Fruit fly (Drosophila melanogaster) whole organism, embryonic: ENCODE results near the gene T48.
A peak's percentile ranks its signal among the peaks of the same experiment; 100 is the strongest.

ENCODE experiments used
- ATbp ChIP-seq: fragments of 200-800 bp; sonication (Bioruptor generic); optimal IDR thresholded peaks from 2 replicates; lab custom pipeline; 2017; ENCODE audit warnings: missing biosample characterization, mild to moderate bottlenecking, missing genetic modification characterization, missing genetic modification reagents
- Atf-2 ChIP-seq: fragments of 200-800 bp; sonication (Bioruptor generic); optimal IDR thresholded peaks from 2 replicates; lab custom pipeline; 2016; ENCODE audit warnings: missing biosample characterization, missing genetic modification characterization
- BEAF-32 ChIP-seq: fragments of 200-800 bp; sonication (Bioruptor generic); optimal IDR thresholded peaks from 3 replicates; lab custom pipeline; 2017; ENCODE audit warnings: missing biosample characterization, missing genetic modification characterization, mild to moderate bottlenecking, moderate library complexity, missing genetic modification reagents
- CG10274 ChIP-seq: fragments of 200-800 bp; sonication (Bioruptor generic); optimal IDR thresholded peaks from 3 replicates; lab custom pipeline; 2017; ENCODE audit warnings: missing biosample characterization, mild to moderate bottlenecking, missing genetic modification characterization
- CG14441 ChIP-seq: fragments of 200-800 bp; sonication (Bioruptor generic); IDR thresholded peaks from 2 replicates; pipeline ENCODE4 v1.3.6; 2022; ENCODE audit warnings: missing biosample characterization, missing genetic modification characterization
- CG15696 ChIP-seq: fragments of 200-800 bp; sonication (Bioruptor generic); optimal IDR thresholded peaks from 2 replicates; lab custom pipeline; 2019; ENCODE audit warnings: missing biosample characterization, mild to moderate bottlenecking, missing genetic modification characterization, moderate library complexity
- CG17612 ChIP-seq: fragments of 200-800 bp; sonication (Bioruptor generic); IDR thresholded peaks from 2 replicates; pipeline ENCODE4 v1.3.6; 2022; ENCODE audit warnings: missing biosample characterization, missing genetic modification characterization
- CG17912 ChIP-seq: fragments of 200-800 bp; sonication (Bioruptor generic); optimal IDR thresholded peaks from 2 replicates; lab custom pipeline; 2018; ENCODE audit warnings: missing biosample characterization, mild to moderate bottlenecking, missing genetic modification characterization
- CG18476 ChIP-seq: fragments of 200-800 bp; sonication (Bioruptor generic); optimal IDR thresholded peaks from 2 replicates; lab custom pipeline; 2016; ENCODE audit warnings: missing biosample characterization, mild to moderate bottlenecking, missing genetic modification characterization
- CG18599 ChIP-seq: fragments of 200-800 bp; sonication (Bioruptor generic); optimal IDR thresholded peaks from 3 replicates; lab custom pipeline; 2017; ENCODE audit warnings: missing biosample characterization, missing genetic modification characterization, mild to moderate bottlenecking, moderate library complexity, missing genetic modification reagents
- CG30020 ChIP-seq: fragments of 200-800 bp; optimal IDR thresholded peaks from 2 replicates; lab custom pipeline; 2019; ENCODE audit warnings: missing biosample characterization, mild to moderate bottlenecking, missing genetic modification characterization, moderate library complexity
- CG32767 ChIP-seq: fragments of 200-800 bp; sonication (Bioruptor generic); IDR thresholded peaks from 2 replicates; pipeline ENCODE4 v1.3.6; 2022; ENCODE audit warnings: missing biosample characterization, missing genetic modification characterization
- CG3281 ChIP-seq: fragments of 200-800 bp; sonication (Bioruptor generic); optimal IDR thresholded peaks from 3 replicates; lab custom pipeline; 2017; ENCODE audit warnings: missing biosample characterization, mild to moderate bottlenecking, missing genetic modification characterization
- CG4617 ChIP-seq: fragments of 200-800 bp; sonication (Bioruptor generic); optimal IDR thresholded peaks from 3 replicates; lab custom pipeline; 2016; ENCODE audit warnings: missing biosample characterization, missing genetic modification characterization, borderline replicate concordance
- CG6654 ChIP-seq: fragments of 200-800 bp; sonication (Bioruptor generic); optimal IDR thresholded peaks from 2 replicates; lab custom pipeline; 2017; ENCODE audit warnings: missing biosample characterization, mild to moderate bottlenecking, missing genetic modification characterization
- CG7786 ChIP-seq: fragments of 200-800 bp; sonication (Bioruptor generic); optimal IDR thresholded peaks from 2 replicates; lab custom pipeline; 2016; ENCODE audit warnings: missing biosample characterization, missing genetic modification characterization
- CG8478 ChIP-seq: fragments of >200 bp; optimal IDR thresholded peaks from 2 replicates; lab custom pipeline; 2018
- CG8765 ChIP-seq: fragments of 200-800 bp; sonication (Bioruptor generic); IDR thresholded peaks from 2 replicates; pipeline ENCODE4 v1.3.6; 2022; ENCODE audit warnings: missing biosample characterization, missing genetic modification characterization
- CG8924 ChIP-seq: fragments of 200-800 bp; optimal IDR thresholded peaks from 3 replicates; lab custom pipeline; 2019; ENCODE audit warnings: missing biosample characterization, mild to moderate bottlenecking, missing genetic modification characterization, moderate library complexity
- CG9727 ChIP-seq: fragments of 200-800 bp; sonication (Bioruptor generic); optimal IDR thresholded peaks from 3 replicates; lab custom pipeline; 2017; ENCODE audit warnings: missing biosample characterization, mild to moderate bottlenecking, missing genetic modification characterization
- CG9797 ChIP-seq: fragments of 200-800 bp; sonication (Bioruptor generic); optimal IDR thresholded peaks from 3 replicates; lab custom pipeline; 2018; ENCODE audit warnings: missing biosample characterization, mild to moderate bottlenecking, missing genetic modification characterization
- D19B ChIP-seq: fragments of 200-800 bp; sonication (Bioruptor generic); optimal IDR thresholded peaks from 2 replicates; lab custom pipeline; 2017; ENCODE audit warnings: missing biosample characterization, mild to moderate bottlenecking, missing genetic modification characterization
- Dfd ChIP-seq, 2 experiments: fragments of >200 bp; optimal IDR thresholded peaks; 2 replicates each; lab custom pipeline; 2017; ENCODE audit warnings: missing biosample characterization in 2 of 2, missing genetic modification characterization in 2 of 2
- Dp ChIP-seq: fragments of 200-800 bp; sonication (Bioruptor generic); optimal IDR thresholded peaks from 2 replicates; lab custom pipeline; 2018; ENCODE audit warnings: missing biosample characterization, mild to moderate bottlenecking, missing genetic modification characterization, moderate library complexity
- MTF-1 ChIP-seq: fragments of 200-800 bp; sonication (Bioruptor generic); optimal IDR thresholded peaks from 2 replicates; lab custom pipeline; 2018; ENCODE audit warnings: missing biosample characterization, mild to moderate bottlenecking, missing genetic modification characterization, borderline replicate concordance
- Poxn ChIP-seq: fragments of 200-800 bp; sonication (Bioruptor generic); IDR thresholded peaks from 2 replicates; pipeline ENCODE4 v1.3.6; 2022; ENCODE audit warnings: missing biosample characterization, missing genetic modification characterization
- Ravus ChIP-seq: fragments of 200-800 bp; sonication (Bioruptor generic); IDR thresholded peaks from 2 replicates; pipeline ENCODE4 v1.3.6; 2022; ENCODE audit warnings: missing biosample characterization, missing genetic modification characterization
- Rx ChIP-seq: fragments of 200-800 bp; sonication (Bioruptor generic); IDR thresholded peaks from 2 replicates; pipeline ENCODE4 v1.3.6; 2022; ENCODE audit warnings: missing biosample characterization, missing genetic modification characterization
- Side ChIP-seq: fragments of 200-800 bp; sonication (Bioruptor generic); optimal IDR thresholded peaks from 2 replicates; lab custom pipeline; 2016; ENCODE audit warnings: missing biosample characterization, missing genetic modification characterization
- YL-1 ChIP-seq: fragments of 200-800 bp; sonication (Bioruptor generic); optimal IDR thresholded peaks from 3 replicates; lab custom pipeline; 2017; ENCODE audit warnings: missing biosample characterization, mild to moderate bottlenecking, missing genetic modification characterization
- ab ChIP-seq: fragments of 200-800 bp; sonication (Bioruptor generic); optimal IDR thresholded peaks from 2 replicates; lab custom pipeline; 2016; ENCODE audit warnings: missing biosample characterization, missing genetic modification characterization
- ac ChIP-seq: fragments of 200-800 bp; sonication (Bioruptor generic); optimal IDR thresholded peaks from 3 replicates; lab custom pipeline; 2017; ENCODE audit warnings: missing biosample characterization, mild to moderate bottlenecking, missing genetic modification characterization
- al ChIP-seq: fragments of 200-800 bp; sonication (Bioruptor generic); IDR thresholded peaks from 2 replicates; pipeline ENCODE4 v1.3.6; 2022; ENCODE audit warnings: missing biosample characterization, missing genetic modification characterization
- bsh ChIP-seq, 2 experiments: fragments of 200-800 bp; sonication (Bioruptor generic); optimal IDR thresholded peaks; 2 replicates each; lab custom pipeline; 2017 to 2018; ENCODE audit warnings: mild to moderate bottlenecking in 2 of 2, missing biosample characterization in 2 of 2, missing genetic modification characterization in 2 of 2, moderate library complexity in 1 of 2
- chinmo ChIP-seq: fragments of 200-800 bp; sonication (Bioruptor generic); IDR thresholded peaks from 4 replicates; pipeline ENCODE4 v1.3.6; 2022; ENCODE audit warnings: missing biosample characterization, missing genetic modification characterization; ENCODE audit not compliant: partially characterized antibody
- dan ChIP-seq: fragments of 200-800 bp; sonication (Bioruptor generic); IDR thresholded peaks from 2 replicates; pipeline ENCODE4 v1.3.6; 2022; ENCODE audit warnings: missing biosample characterization, missing genetic modification characterization
- dati ChIP-seq: fragments of 200-800 bp; sonication (Bioruptor generic); IDR thresholded peaks from 2 replicates; pipeline ENCODE4 v1.3.6; 2022; ENCODE audit warnings: missing biosample characterization, missing genetic modification characterization
- dysf ChIP-seq: fragments of 200-800 bp; sonication (Bioruptor generic); IDR thresholded peaks from 3 replicates; pipeline ENCODE4 v1.3.6; 2022; ENCODE audit warnings: missing biosample characterization, missing genetic modification characterization
- ftz-f1 ChIP-seq: fragments of 200-800 bp; sonication (Bioruptor generic); optimal IDR thresholded peaks from 2 replicates; lab custom pipeline; 2016; ENCODE audit warnings: missing biosample characterization, missing genetic modification characterization
- gt ChIP-seq: fragments of 200-800 bp; sonication (Bioruptor generic); IDR thresholded peaks from 2 replicates; pipeline ENCODE4 v1.3.6; 2022; ENCODE audit warnings: missing biosample characterization, missing genetic modification characterization
- hkb ChIP-seq, 2 experiments: fragments of 200-800 bp in 1 of 2; fragments of >200 bp in 1 of 2; sonication (Bioruptor generic) in 1 of 2; IDR thresholded peaks in 1 of 2; optimal IDR thresholded peaks in 1 of 2; 2 replicates each; pipeline versions ENCODE4 v1.3.6 to Lab custom; 2017 to 2022; ENCODE audit warnings: missing biosample characterization in 1 of 2, missing genetic modification characterization in 1 of 2
- ken ChIP-seq: fragments of 200-800 bp; sonication (Bioruptor generic); IDR thresholded peaks from 3 replicates; pipeline ENCODE4 v1.3.6; 2022; ENCODE audit warnings: missing biosample characterization, missing genetic modification characterization
- kni ChIP-seq: fragments of 200-800 bp; sonication (Bioruptor generic); optimal IDR thresholded peaks from 3 replicates; lab custom pipeline; 2017; ENCODE audit warnings: mild to moderate bottlenecking, missing biosample characterization, missing genetic modification reagents, missing genetic modification characterization
- onecut ChIP-seq: fragments of 200-800 bp; sonication (Bioruptor generic); IDR thresholded peaks from 2 replicates; pipeline ENCODE4 v1.3.6; 2022; ENCODE audit warnings: missing biosample characterization, missing genetic modification characterization
- pnt ChIP-seq: fragments of 200-800 bp; sonication (Bioruptor generic); optimal IDR thresholded peaks from 3 replicates; lab custom pipeline; 2016; ENCODE audit warnings: missing biosample characterization, missing genetic modification characterization
- prd ChIP-seq, 3 experiments: fragments of >200 bp in 2 of 3; fragments of 200-800 bp in 1 of 3; sonication (Bioruptor generic) in 1 of 3; optimal IDR thresholded peaks in 2 of 3; IDR thresholded peaks in 1 of 3; 2 replicates in 2 of 3; 3 replicates in 1 of 3; pipeline versions ENCODE4 v1.3.6 to Lab custom; 2017 to 2022; ENCODE audit warnings: missing biosample characterization in 1 of 3, missing genetic modification characterization in 1 of 3
- so ChIP-seq: fragments of 200-800 bp; sonication (Bioruptor generic); IDR thresholded peaks from 3 replicates; pipeline ENCODE4 v1.3.6; 2022; ENCODE audit warnings: missing biosample characterization, missing genetic modification characterization
- wek ChIP-seq: fragments of 200-800 bp; sonication (Bioruptor generic); optimal IDR thresholded peaks from 3 replicates; lab custom pipeline; 2018; ENCODE audit warnings: missing biosample characterization, mild to moderate bottlenecking, missing genetic modification characterization, moderate library complexity
- zfh1 ChIP-seq: fragments of 200-800 bp; sonication (Bioruptor generic); IDR thresholded peaks from 3 replicates; pipeline ENCODE4 v1.3.6; 2022; ENCODE audit warnings: missing biosample characterization, missing genetic modification characterization

T48 gene

DNA sequence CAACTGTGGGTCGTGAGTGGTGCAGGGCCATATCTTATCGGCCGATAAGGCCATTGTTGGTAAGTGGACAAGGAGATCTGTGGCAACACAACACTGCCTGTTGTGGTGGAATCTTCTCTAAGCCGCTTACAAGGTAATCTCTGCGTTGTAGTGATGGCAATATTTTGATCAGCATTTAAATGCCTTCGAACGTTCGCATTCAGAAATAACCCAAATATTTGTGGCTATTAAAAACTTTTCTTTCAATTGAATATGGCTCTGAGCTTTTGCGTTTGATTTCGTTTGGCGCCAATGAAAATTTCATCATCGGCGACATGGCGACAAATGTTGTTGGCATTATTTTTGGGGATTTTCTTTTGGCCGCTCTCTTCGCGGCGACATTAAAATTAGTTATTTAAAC is 9.0 kb downstream of the T48 start (continued):
- TF ChIP-seq al (GFP tag; lab: Robert Waterston, UW), result no peak
- TF ChIP-seq CG17912 (GFP tag; lab: Kevin White, UChicago), result no peak
- 0 out of 4 replicates have a peak, but pooled peaks have one; percentile 17 for TF ChIP-seq chinmo (GFP tag; lab: Robert Waterston, UW)
- no peak for TF ChIP-seq CG8924 (tag; lab: Kevin White, UChicago)
- TF ChIP-seq Ravus (GFP tag; lab: Robert Waterston, UW), result no peak
- TF ChIP-seq ken (GFP tag; lab: Robert Waterston, UW), result no peak
- TF ChIP-seq CG32767 (GFP tag; lab: Robert Waterston, UW), result no peak
- no peak for TF ChIP-seq CG3281

DNA sequence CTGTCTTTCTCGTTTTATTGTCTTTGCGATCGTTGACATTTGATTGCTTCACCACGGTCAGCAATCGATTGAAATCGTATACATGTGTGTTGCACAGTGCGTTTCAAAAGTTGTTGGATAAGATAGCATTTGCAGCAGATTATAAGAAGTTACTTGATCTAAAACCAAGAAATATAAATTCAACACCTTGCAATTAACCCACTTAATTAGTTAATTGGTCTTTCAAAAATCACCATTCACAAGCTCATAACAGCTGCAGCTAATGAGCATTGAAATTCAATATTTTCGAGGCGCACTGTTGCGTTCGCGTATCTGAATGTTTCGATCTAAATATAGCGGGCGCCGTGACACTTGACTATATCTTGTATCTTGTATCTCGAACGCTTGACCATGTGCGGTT is 11.2 kb downstream of the T48 start:
- no peak for TF ChIP-seq CG18476 (GFP tag; lab: Kevin White, UChicago)
- no peak for TF ChIP-seq CG9727 (GFP tag; lab: Kevin White, UChicago)
- TF ChIP-seq ken (GFP tag; lab: Robert Waterston, UW), result 0 out of 3 replicates have a peak, but pooled peaks have one; percentile 5
- TF ChIP-seq CG7786, result peak; percentile 37
- no peak for TF ChIP-seq dati (GFP tag; lab: Robert Waterston, UW)
- TF ChIP-seq zfh1 (GFP tag; lab: Robert Waterston, UW), result peak; percentile 41; the same call in 1 of the 3 replicates
- TF ChIP-seq dysf, result peak; percentile 69
- peak; percentile 1 for TF ChIP-seq CG10274 (GFP tag; lab: Kevin White, UChicago)
- no peak for TF ChIP-seq Dp
- TF ChIP-seq so (GFP tag; lab: Robert Waterston, UW), result no peak
- TF ChIP-seq MTF-1, result no peak
- no peak for TF ChIP-seq CG6654 (GFP tag; lab: Kevin White, UChicago)
- TF ChIP-seq CG4617 (GFP tag; lab: Kevin White, UChicago), result no peak
- TF ChIP-seq ac (GFP tag; lab: Kevin White, UChicago), result no peak
- peak; percentile 14; the same call in 1 of the 2 replicates for TF ChIP-seq Rx (GFP tag; lab: Robert Waterston, UW)
- no peak for TF ChIP-seq D19B (GFP tag; lab: Kevin White, UChicago)
- TF ChIP-seq Atf-2 (GFP tag; lab: Kevin White, UChicago), result peak; percentile 52
- peak; percentile 42; the same call in 1 of the 2 replicates for TF ChIP-seq CG14441 (GFP tag; lab: Robert Waterston, UW)
- TF ChIP-seq prd (optimal IDR thresholded peaks at IDR 0.05; lab: Kevin White, UChicago), result no peak
- TF ChIP-seq prd (GFP tag; IDR thresholded peaks at IDR 0.05; lab: Robert Waterston, UW), result peak; percentile 43; the same call in 1 of the 3 replicates
- TF ChIP-seq dan, result no peak
- no peak for TF ChIP-seq CG17612 (GFP tag; lab: Robert Waterston, UW)
- no peak for TF ChIP-seq Side
- peak; percentile 50 for TF ChIP-seq onecut (GFP tag; lab: Robert Waterston, UW)
- no peak for TF ChIP-seq CG8765 (GFP tag; lab: Robert Waterston, UW)
- no peak for TF ChIP-seq Dfd (GFP tag; optimal IDR thresholded peaks at IDR 0.05; lab: Kevin White, UChicago)
- no peak for TF ChIP-seq wek (GFP tag; lab: Kevin White, UChicago)
- no peak for TF ChIP-seq CG15696 (tag; lab: Kevin White, UChicago)
- no peak for TF ChIP-seq kni (GFP tag; lab: Kevin White, UChicago)
- no peak for TF ChIP-seq BEAF-32
- TF ChIP-seq ab (GFP tag; lab: Kevin White, UChicago), result no peak
- no peak for TF ChIP-seq hkb (optimal IDR thresholded peaks at IDR 0.05; lab: Kevin White, UChicago)
- TF ChIP-seq hkb (GFP tag; IDR thresholded peaks at IDR 0.05; lab: Robert Waterston, UW), result peak; percentile 55; the same call in 1 of the 2 replicates
- TF ChIP-seq CG9797 (GFP tag; lab: Kevin White, UChicago), result no peak
- no peak for TF ChIP-seq CG8478 (lab: Kevin White, UChicago)
- no peak for TF ChIP-seq CG18599 (GFP tag; lab: Kevin White, UChicago)
- no peak for TF ChIP-seq gt (GFP tag; lab: Robert Waterston, UW)
- TF ChIP-seq ATbp (GFP tag; lab: Kevin White, UChicago), result peak; percentile 40
- peak; percentile 11 to 37 for TF ChIP-seq bsh (GFP tag; optimal IDR thresholded peaks at IDR 0.05; lab: Kevin White, UChicago)
- no peak for TF ChIP-seq CG30020 (tag; lab: Kevin White, UChicago)
- no peak for TF ChIP-seq Poxn (GFP tag; lab: Robert Waterston, UW)
- no peak for TF ChIP-seq YL-1 (GFP tag; lab: Kevin White, UChicago)
- no peak for TF ChIP-seq ftz-f1 (GFP tag; lab: Kevin White, UChicago)
- no peak for TF ChIP-seq pnt (GFP tag; lab: Kevin White, UChicago)
